Worm (Caenorhabditis elegans): ENCODE data around the gene srz-61.

DNA sequence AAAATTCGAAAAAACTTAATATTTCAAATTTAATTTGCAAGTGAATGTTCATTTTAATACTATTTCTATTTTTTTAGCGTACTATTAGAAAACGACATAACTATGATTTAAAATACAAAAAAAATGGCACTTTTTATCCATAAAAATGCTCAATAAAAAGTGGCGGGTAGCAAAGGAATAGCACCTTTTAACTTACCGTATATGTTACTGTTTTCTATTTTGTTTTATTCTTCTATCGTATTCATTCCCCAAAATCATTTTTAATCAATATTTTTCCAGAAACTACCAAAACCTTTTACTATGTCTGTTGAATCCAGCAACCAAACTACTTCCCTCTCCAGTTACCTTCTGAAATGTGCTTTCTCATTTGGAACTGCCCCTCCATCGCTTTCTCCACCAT, 29.7 kb downstream of the srz-61 start, which contains the start of gene C35D6.4:
- TF ChIP-seq nhr-232 (tag; optimal IDR thresholded peaks at IDR 0.05), result no peak
- TF ChIP-seq ceh-19 (GFP tag; optimal IDR thresholded peaks at IDR 0.05), result no peak
- no peak for TF ChIP-seq pha-4 (tag; optimal IDR thresholded peaks at IDR 0.05)
- no peak for TF ChIP-seq dmd-4 (tag; optimal IDR thresholded peaks at IDR 0.05; ENCODE audit: borderline replicate concordance)
- TF ChIP-seq unc-3 (GFP tag; conservative IDR thresholded peaks at IDR 0.05), result no peak
- TF ChIP-seq unc-3 (tag; optimal IDR thresholded peaks at IDR 0.05), result no peak
- no peak for TF ChIP-seq pros-1 (tag; optimal IDR thresholded peaks at IDR 0.05)
- no peak for TF ChIP-seq tbx-7 (tag; optimal IDR thresholded peaks at IDR 0.05)
- no peak for TF ChIP-seq ceh-48 (tag; optimal IDR thresholded peaks at IDR 0.05)
- no peak for TF ChIP-seq C08G9.2 (tag; optimal IDR thresholded peaks at IDR 0.05)
- TF ChIP-seq rnt-1 (tag; optimal IDR thresholded peaks at IDR 0.05), result no peak
- no peak for TF ChIP-seq gmeb-2 (tag; optimal IDR thresholded peaks at IDR 0.05)
- no peak for TF ChIP-seq lin-11 (tag; optimal IDR thresholded peaks at IDR 0.05)
- no peak for TF ChIP-seq tbx-2 (tag; optimal IDR thresholded peaks at IDR 0.05)

Data from whole organism, late embryonic.